Worm (Caenorhabditis elegans): ENCODE measurements around the gene math-8.

DNA sequence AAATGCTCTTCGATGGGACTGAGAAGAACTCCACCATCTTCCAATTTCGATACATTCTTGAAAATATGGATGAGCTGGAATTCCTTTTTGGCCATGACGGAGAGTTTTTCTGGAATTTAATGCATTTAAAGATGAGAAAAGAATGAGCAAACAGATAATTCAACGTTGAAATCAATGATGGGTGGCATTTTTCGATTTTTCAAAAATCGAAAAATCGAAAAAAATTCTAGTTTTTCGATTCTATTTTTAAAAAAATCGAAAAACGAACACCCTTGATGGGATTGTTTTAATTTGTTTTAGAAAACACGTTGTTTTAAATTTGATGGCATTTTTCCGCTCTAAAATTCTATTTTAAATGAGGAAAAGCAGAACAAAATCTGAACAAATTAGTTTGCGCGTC is 23.8 kb upstream of the math-8 start, which contains the start of gene math-31:
- TF ChIP-seq C34B4.2 (tag; optimal IDR thresholded peaks at IDR 0.05), result no peak
- TF ChIP-seq nhr-28 (tag; optimal IDR thresholded peaks at IDR 0.05), result no peak
- TF ChIP-seq nhr-11 (tag; optimal IDR thresholded peaks at IDR 0.05), result no peak
- no peak for TF ChIP-seq unc-62 (GFP tag; optimal IDR thresholded peaks at IDR 0.05)
- TF ChIP-seq ztf-4 (tag; optimal IDR thresholded peaks at IDR 0.05), result no peak
- no peak for TF ChIP-seq hpl-2 (GFP tag; optimal IDR thresholded peaks at IDR 0.05)
- no peak for TF ChIP-seq dsc-1 (tag; optimal IDR thresholded peaks at IDR 0.05)

Measured in whole organism, L1 larva.